Fruit fly (Drosophila melanogaster) whole organism, embryonic: ENCODE results near the gene Pex7.
A peak's percentile ranks its signal among the peaks of the same experiment; 100 is the strongest.

Experiments used
- ATbp ChIP-seq: fragments of 200-800 bp; sonication (Bioruptor generic); optimal IDR thresholded peaks from 2 replicates; lab custom pipeline; 2017; ENCODE audit warnings: missing biosample characterization, mild to moderate bottlenecking, missing genetic modification characterization, missing genetic modification reagents
- CG11696 ChIP-seq: fragments of 200-800 bp; sonication (Bioruptor generic); IDR thresholded peaks from 2 replicates; pipeline ENCODE4 v1.3.6; 2022; ENCODE audit warnings: missing biosample characterization, missing genetic modification characterization
- CG12155 ChIP-seq: fragments of 200-800 bp; sonication (Bioruptor generic); optimal IDR thresholded peaks from 3 replicates; lab custom pipeline; 2016; ENCODE audit warnings: missing biosample characterization, missing genetic modification characterization
- CG17186 ChIP-seq: fragments of 200-800 bp; sonication (Bioruptor generic); optimal IDR thresholded peaks from 3 replicates; lab custom pipeline; 2017; ENCODE audit warnings: missing biosample characterization, missing genetic modification reagents, missing genetic modification characterization
- CG1832 ChIP-seq: fragments of 200-800 bp; sonication (Bioruptor generic); optimal IDR thresholded peaks from 2 replicates; lab custom pipeline; 2017; ENCODE audit warnings: missing biosample characterization, mild to moderate bottlenecking, missing genetic modification characterization, inconsistent platforms
- CG18619 ChIP-seq: fragments of 200-800 bp; sonication (Bioruptor generic); optimal IDR thresholded peaks from 3 replicates; lab custom pipeline; 2017; ENCODE audit warnings: missing biosample characterization, mild to moderate bottlenecking, missing genetic modification characterization
- CG2199 ChIP-seq: fragments of 200-800 bp; sonication (Bioruptor generic); IDR thresholded peaks from 3 replicates; pipeline ENCODE4 v1.3.6; 2022; ENCODE audit warnings: missing biosample characterization, missing genetic modification characterization
- CG30403 ChIP-seq: fragments of 200-800 bp; sonication (Bioruptor generic); optimal IDR thresholded peaks from 3 replicates; lab custom pipeline; 2016; ENCODE audit warnings: missing biosample characterization, missing genetic modification characterization
- CG32767 ChIP-seq: fragments of 200-800 bp; sonication (Bioruptor generic); IDR thresholded peaks from 2 replicates; pipeline ENCODE4 v1.3.6; 2022; ENCODE audit warnings: missing biosample characterization, missing genetic modification characterization
- CG3838 ChIP-seq: fragments of 200-800 bp; sonication (Bioruptor generic); optimal IDR thresholded peaks from 3 replicates; lab custom pipeline; 2016; ENCODE audit warnings: missing biosample characterization, missing genetic modification characterization
- CG3847 ChIP-seq: fragments of 200-800 bp; sonication (Bioruptor generic); IDR thresholded peaks from 2 replicates; pipeline ENCODE4 v1.3.6; 2022; ENCODE audit warnings: missing biosample characterization, missing genetic modification characterization
- CG4404 ChIP-seq: fragments of 200-800 bp; sonication (Bioruptor generic); IDR thresholded peaks from 2 replicates; pipeline ENCODE4 v1.3.6; 2022; ENCODE audit warnings: missing biosample characterization, missing genetic modification characterization
- CG4730 ChIP-seq: fragments of 200-800 bp; sonication (Bioruptor generic); IDR thresholded peaks from 2 replicates; pipeline ENCODE4 v1.3.6; 2022; ENCODE audit warnings: missing biosample characterization, missing genetic modification characterization
- CG5245 ChIP-seq: fragments of 200-800 bp; sonication (Bioruptor generic); optimal IDR thresholded peaks from 3 replicates; lab custom pipeline; 2016; ENCODE audit warnings: missing biosample characterization, missing genetic modification characterization
- CG6683 ChIP-seq: fragments of 200-800 bp; sonication (Bioruptor generic); optimal IDR thresholded peaks from 2 replicates; lab custom pipeline; 2017; ENCODE audit warnings: missing biosample characterization, mild to moderate bottlenecking, missing genetic modification characterization, missing genetic modification reagents
- CG6791 ChIP-seq: fragments of 200-800 bp; sonication (Bioruptor generic); IDR thresholded peaks from 3 replicates; pipeline ENCODE4 v1.3.6; 2022; ENCODE audit warnings: missing biosample characterization, missing genetic modification characterization; ENCODE audit not compliant: partially characterized antibody
- CG6813 ChIP-seq: fragments of 200-800 bp; sonication (Bioruptor generic); optimal IDR thresholded peaks from 2 replicates; lab custom pipeline; 2017; ENCODE audit warnings: missing biosample characterization, missing genetic modification characterization, mild to moderate bottlenecking, moderate library complexity, missing genetic modification reagents
- CG7357 ChIP-seq: fragments of 200-800 bp; sonication (Bioruptor generic); IDR thresholded peaks from 3 replicates; pipeline ENCODE4 v1.3.6; 2022; ENCODE audit warnings: missing biosample characterization, missing genetic modification characterization
- CG7839 ChIP-seq: fragments of 200-800 bp; sonication (Bioruptor generic); optimal IDR thresholded peaks from 3 replicates; lab custom pipeline; 2018; ENCODE audit warnings: missing biosample characterization, mild to moderate bottlenecking, missing genetic modification characterization, moderate library complexity
- CG8924 ChIP-seq: fragments of 200-800 bp; optimal IDR thresholded peaks from 3 replicates; lab custom pipeline; 2019; ENCODE audit warnings: missing biosample characterization, mild to moderate bottlenecking, missing genetic modification characterization, moderate library complexity
- CG9609 ChIP-seq: fragments of 200-800 bp; sonication (Bioruptor generic); optimal IDR thresholded peaks from 3 replicates; lab custom pipeline; 2016; ENCODE audit warnings: missing biosample characterization, missing genetic modification characterization
- CrebB ChIP-seq: fragments of 200-800 bp; sonication (Bioruptor generic); optimal IDR thresholded peaks from 3 replicates; lab custom pipeline; 2018; ENCODE audit warnings: missing biosample characterization, mild to moderate bottlenecking, missing genetic modification characterization
- Dp ChIP-seq: fragments of 200-800 bp; sonication (Bioruptor generic); optimal IDR thresholded peaks from 2 replicates; lab custom pipeline; 2018; ENCODE audit warnings: missing biosample characterization, mild to moderate bottlenecking, missing genetic modification characterization, moderate library complexity
- Eip74EF ChIP-seq, 2 experiments: fragments of 200-800 bp in 1 of 2; fragments of >200 bp in 1 of 2; sonication (Bioruptor generic) in 1 of 2; optimal IDR thresholded peaks; 2 replicates each; lab custom pipeline; 2017 to 2019; ENCODE audit warnings: missing biosample characterization in 2 of 2, missing genetic modification characterization in 2 of 2, mild to moderate bottlenecking in 1 of 2, moderate library complexity in 1 of 2
- HLH4C ChIP-seq: fragments of 200-800 bp; sonication (Bioruptor generic); IDR thresholded peaks from 3 replicates; pipeline ENCODE4 v1.3.6; 2022; ENCODE audit warnings: missing biosample characterization, missing genetic modification characterization; ENCODE audit not compliant: partially characterized antibody
- Hr51 ChIP-seq, 2 experiments: fragments of 200-800 bp; sonication (Bioruptor generic); optimal IDR thresholded peaks; 2 replicates in 1 of 2; 3 replicates in 1 of 2; lab custom pipeline; 2016 to 2018; ENCODE audit warnings: missing biosample characterization in 2 of 2, missing genetic modification characterization in 2 of 2, mild to moderate bottlenecking in 1 of 2, moderate library complexity in 1 of 2
- Opbp ChIP-seq: fragments of 200-800 bp; sonication (Bioruptor generic); IDR thresholded peaks from 3 replicates; pipeline ENCODE4 v1.3.6; 2022; ENCODE audit warnings: missing biosample characterization, missing genetic modification characterization; ENCODE audit not compliant: partially characterized antibody
- Spps ChIP-seq: fragments of 200-800 bp; sonication (Bioruptor generic); optimal IDR thresholded peaks from 2 replicates; lab custom pipeline; 2018; ENCODE audit warnings: missing biosample characterization, mild to moderate bottlenecking, missing genetic modification characterization
- YL-1 ChIP-seq: fragments of 200-800 bp; sonication (Bioruptor generic); optimal IDR thresholded peaks from 3 replicates; lab custom pipeline; 2017; ENCODE audit warnings: missing biosample characterization, mild to moderate bottlenecking, missing genetic modification characterization
- az2 ChIP-seq: fragments of 200-800 bp; sonication (Bioruptor generic); optimal IDR thresholded peaks from 3 replicates; lab custom pipeline; 2016; ENCODE audit warnings: missing biosample characterization, missing genetic modification characterization
- bigmax ChIP-seq: fragments of 200-800 bp; sonication (Bioruptor generic); optimal IDR thresholded peaks from 2 replicates; lab custom pipeline; 2018; ENCODE audit warnings: missing biosample characterization, mild to moderate bottlenecking, missing genetic modification characterization
- dmrt11E ChIP-seq: fragments of 200-800 bp; sonication (Bioruptor generic); optimal IDR thresholded peaks from 3 replicates; lab custom pipeline; 2018; ENCODE audit warnings: missing biosample characterization, mild to moderate bottlenecking, missing genetic modification characterization, moderate library complexity
- gcm2 ChIP-seq: fragments of 200-800 bp; sonication (Bioruptor generic); optimal IDR thresholded peaks from 2 replicates; lab custom pipeline; 2016; ENCODE audit warnings: missing biosample characterization, missing genetic modification characterization
- insv ChIP-seq, 2 experiments: fragments of 200-800 bp; sonication (Bioruptor generic); optimal IDR thresholded peaks; 3 replicates each; lab custom pipeline; 2016 to 2018; ENCODE audit warnings: missing biosample characterization in 2 of 2, missing genetic modification characterization in 2 of 2
- maf-S ChIP-seq: fragments of 200-800 bp; sonication (Bioruptor generic); optimal IDR thresholded peaks from 2 replicates; lab custom pipeline; 2016; ENCODE audit warnings: missing biosample characterization, missing genetic modification characterization
- nerfin-1 ChIP-seq: fragments of 200-800 bp; sonication (Bioruptor generic); optimal IDR thresholded peaks from 3 replicates; lab custom pipeline; 2019; ENCODE audit warnings: missing biosample characterization, mild to moderate bottlenecking, missing genetic modification characterization, moderate library complexity
- nerfin-2 ChIP-seq: fragments of 200-800 bp; sonication (Bioruptor generic); IDR thresholded peaks from 2 replicates; pipeline ENCODE4 v1.3.6; 2022; ENCODE audit warnings: missing biosample characterization, missing genetic modification characterization; ENCODE audit not compliant: partially characterized antibody
- nom ChIP-seq: fragments of 200-800 bp; sonication (Bioruptor generic); optimal IDR thresholded peaks from 2 replicates; lab custom pipeline; 2017; ENCODE audit warnings: missing biosample characterization, missing genetic modification characterization, mild to moderate bottlenecking, moderate library complexity, missing genetic modification reagents
- oc ChIP-seq: fragments of 200-800 bp; sonication (Bioruptor generic); optimal IDR thresholded peaks from 2 replicates; lab custom pipeline; 2018; ENCODE audit warnings: missing biosample characterization, mild to moderate bottlenecking, missing genetic modification characterization, moderate library complexity
- pros ChIP-seq: fragments of 200-800 bp; sonication (Bioruptor generic); optimal IDR thresholded peaks from 3 replicates; lab custom pipeline; 2019; ENCODE audit warnings: missing biosample characterization, mild to moderate bottlenecking, missing genetic modification characterization, moderate library complexity
- scrt ChIP-seq: fragments of 200-800 bp; sonication (Bioruptor generic); optimal IDR thresholded peaks from 2 replicates; lab custom pipeline; 2018; ENCODE audit warnings: missing biosample characterization, mild to moderate bottlenecking, missing genetic modification characterization, moderate library complexity
- slbo ChIP-seq: fragments of 200-800 bp; sonication (Bioruptor generic); IDR thresholded peaks from 2 replicates; pipeline ENCODE4 v1.3.6; 2022; ENCODE audit warnings: missing biosample characterization, missing genetic modification characterization
- sqz ChIP-seq: fragments of 200-800 bp; sonication (Bioruptor generic); optimal IDR thresholded peaks from 3 replicates; lab custom pipeline; 2018; ENCODE audit warnings: missing biosample characterization, mild to moderate bottlenecking, missing genetic modification characterization
- ssp ChIP-seq: fragments of 200-800 bp; sonication (Bioruptor generic); IDR thresholded peaks from 2 replicates; pipeline ENCODE4 v1.3.6; 2022; ENCODE audit warnings: missing biosample characterization, missing genetic modification characterization
- usp ChIP-seq: fragments of >200 bp; optimal IDR thresholded peaks from 2 replicates; lab custom pipeline; 2017; ENCODE audit warnings: missing biosample characterization, missing genetic modification characterization
- wek ChIP-seq: fragments of 200-800 bp; sonication (Bioruptor generic); optimal IDR thresholded peaks from 3 replicates; lab custom pipeline; 2018; ENCODE audit warnings: missing biosample characterization, mild to moderate bottlenecking, missing genetic modification characterization, moderate library complexity
- z ChIP-seq: fragments of 200-800 bp; sonication (Bioruptor generic); IDR thresholded peaks from 3 replicates; pipeline ENCODE4 v1.3.6; 2022; ENCODE audit warnings: missing biosample characterization, missing genetic modification characterization

Gene Pex7

dm6 chr3L:8691891-8692874 is 45.2 kb downstream of the Pex7 start (continued):
- TF ChIP-seq CG11696 (no peak), CG9609 (GFP tag; lab: Kevin White, UChicago) (no peak), ssp (GFP tag; lab: Robert Waterston, UW) (no peak), CG17186 (no peak), HLH4C (GFP tag; lab: Robert Waterston, UW) (no peak), nom (GFP tag; lab: Kevin White, UChicago) (peak; percentile 94), slbo (GFP tag; lab: Robert Waterston, UW) (peak; percentile 31; the same call in 1 of the 2 replicates), az2 (peak; percentile 51), Dp (GFP tag; lab: Kevin White, UChicago) (no peak), wek (GFP tag; lab: Kevin White, UChicago) (no peak), Opbp (GFP tag; lab: Robert Waterston, UW) (no peak), usp (GFP tag; lab: Kevin White, UChicago) (no peak), z (GFP tag; lab: Robert Waterston, UW) (no peak), CG6683 (GFP tag; lab: Kevin White, UChicago) (peak; percentile 6), YL-1 (peak; percentile 19), CG12155 (GFP tag; lab: Kevin White, UChicago) (peak; percentile 44), CG8924 (peak; percentile 81), scrt (GFP tag; lab: Kevin White, UChicago) (no peak), sqz (GFP tag; lab: Kevin White, UChicago) (no peak), Spps (tag; lab: Kevin White, UChicago) (no peak), CG6791 (GFP tag; lab: Robert Waterston, UW) (no peak), ATbp (GFP tag; lab: Kevin White, UChicago) (no peak), CG18619 (peak; percentile 82), maf-S (GFP tag; lab: Kevin White, UChicago) (no peak), CG6813 (GFP tag; lab: Kevin White, UChicago) (no peak), CG4730 (GFP tag; lab: Robert Waterston, UW) (no peak), CG3847 (GFP tag; lab: Robert Waterston, UW) (no peak; the same call in 1 of the 2 replicates), Hr51 (GFP tag; optimal IDR thresholded peaks at IDR 0.05; lab: Kevin White, UChicago) (peak in 1 of 2 experiments; percentile 76), oc (tag; lab: Kevin White, UChicago) (no peak), nerfin-1 (tag; lab: Kevin White, UChicago) (peak; percentile 18), CG5245 (GFP tag; lab: Kevin White, UChicago) (no peak), CG7839 (peak; percentile 76), CG7357 (GFP tag; lab: Robert Waterston, UW) (no peak), gcm2 (GFP tag; lab: Kevin White, UChicago) (no peak), bigmax (no peak), CG3838 (GFP tag; lab: Kevin White, UChicago) (no peak), dmrt11E (tag; lab: Kevin White, UChicago) (peak; percentile 49), CG32767 (GFP tag; lab: Robert Waterston, UW) (no peak), CG30403 (GFP tag; lab: Kevin White, UChicago) (peak; percentile 68), CG1832 (no peak), nerfin-2 (GFP tag; lab: Robert Waterston, UW) (no peak), CG2199 (no peak), insv (GFP tag; optimal IDR thresholded peaks at IDR 0.05; lab: Kevin White, UChicago) (no peak), CrebB (tag; lab: Kevin White, UChicago) (peak; percentile 10), Eip74EF (GFP tag; optimal IDR thresholded peaks at IDR 0.05; lab: Kevin White, UChicago) (no peak), pros (peak; percentile 30), CG4404 (GFP tag; lab: Robert Waterston, UW) (no peak)
